Fruit fly (Drosophila melanogaster) whole organism, pupa: ENCODE data around the gene CG43093.

ENCODE experiments used
- CG10348 ChIP-seq: fragments of 200-800 bp; sonication (Bioruptor generic); IDR thresholded peaks from 2 replicates; pipeline ENCODE4 v1.3.6; 2022; ENCODE audit warnings: missing biosample characterization, missing genetic modification characterization
- CG34367 ChIP-seq: fragments of 200-800 bp; sonication (Bioruptor generic); optimal IDR thresholded peaks from 2 replicates; lab custom pipeline; 2018; ENCODE audit warnings: missing biosample characterization, mild to moderate bottlenecking, missing genetic modification characterization
- EcR ChIP-seq: fragments of 200-800 bp; sonication (Bioruptor generic); optimal IDR thresholded peaks from 3 replicates; lab custom pipeline; 2019; ENCODE audit warnings: missing biosample characterization, missing genetic modification characterization, mild to moderate bottlenecking, moderate library complexity, missing genetic modification reagents

dm6 chr3R:22753600-22753894 lies 16.6 kb downstream of the CG43093 start:
- TF ChIP-seq CG10348 (GFP tag; lab: Robert Waterston, UW) (no peak), CG34367 (no peak), EcR (GFP tag; lab: Kevin White, UChicago) (peak; percentile 8)
